Fruit fly (Drosophila melanogaster) whole organism, embryonic: Measurements from ENCODE around the gene Taf10.
A peak's percentile ranks its signal among the peaks of the same experiment; 100 is the strongest.

Source experiments
- ATbp ChIP-seq: fragments of 200-800 bp; sonication (Bioruptor generic); optimal IDR thresholded peaks from 2 replicates; lab custom pipeline; 2017; ENCODE audit warnings: missing biosample characterization, mild to moderate bottlenecking, missing genetic modification characterization, missing genetic modification reagents
- CG10654 ChIP-seq: fragments of 200-800 bp; sonication (Bioruptor generic); optimal IDR thresholded peaks from 2 replicates; lab custom pipeline; 2016; ENCODE audit warnings: missing biosample characterization, missing genetic modification characterization
- CG11247 ChIP-seq: fragments of 200-800 bp; sonication (Bioruptor generic); IDR thresholded peaks from 2 replicates; pipeline ENCODE4 v1.3.6; 2022; ENCODE audit warnings: missing biosample characterization, missing genetic modification characterization
- CG11696 ChIP-seq: fragments of 200-800 bp; sonication (Bioruptor generic); IDR thresholded peaks from 2 replicates; pipeline ENCODE4 v1.3.6; 2022; ENCODE audit warnings: missing biosample characterization, missing genetic modification characterization
- CG1233 ChIP-seq: fragments of 200-800 bp; sonication (Bioruptor generic); optimal IDR thresholded peaks from 4 replicates; lab custom pipeline; 2018; ENCODE audit warnings: missing biosample characterization, mild to moderate bottlenecking, missing genetic modification characterization
- CG13424 ChIP-seq: fragments of 200-800 bp; sonication (Bioruptor generic); optimal IDR thresholded peaks from 2 replicates; lab custom pipeline; 2019; ENCODE audit warnings: missing biosample characterization, mild to moderate bottlenecking, missing genetic modification characterization, moderate library complexity
- CG14965 ChIP-seq: fragments of 200-800 bp; sonication (Bioruptor generic); optimal IDR thresholded peaks from 2 replicates; lab custom pipeline; 2016; ENCODE audit warnings: missing biosample characterization, missing genetic modification characterization, borderline replicate concordance
- CG15479 ChIP-seq: fragments of 200-800 bp; sonication (Bioruptor generic); optimal IDR thresholded peaks from 3 replicates; lab custom pipeline; 2019; ENCODE audit warnings: missing biosample characterization, mild to moderate bottlenecking, missing genetic modification characterization, moderate library complexity
- CG15514 ChIP-seq: fragments of 200-800 bp; sonication (Bioruptor generic); optimal IDR thresholded peaks from 3 replicates; lab custom pipeline; 2017; ENCODE audit warnings: missing biosample characterization, missing genetic modification characterization, mild to moderate bottlenecking, moderate library complexity, missing genetic modification reagents
- CG15696 ChIP-seq: fragments of 200-800 bp; sonication (Bioruptor generic); optimal IDR thresholded peaks from 2 replicates; lab custom pipeline; 2019; ENCODE audit warnings: missing biosample characterization, mild to moderate bottlenecking, missing genetic modification characterization, moderate library complexity
- CG1832 ChIP-seq: fragments of 200-800 bp; sonication (Bioruptor generic); optimal IDR thresholded peaks from 2 replicates; lab custom pipeline; 2017; ENCODE audit warnings: missing biosample characterization, mild to moderate bottlenecking, missing genetic modification characterization, inconsistent platforms
- CG2202 ChIP-seq: fragments of 200-800 bp; sonication (Bioruptor generic); optimal IDR thresholded peaks from 2 replicates; lab custom pipeline; 2018; ENCODE audit warnings: missing biosample characterization, mild to moderate bottlenecking, missing genetic modification characterization
- CG32767 ChIP-seq: fragments of 200-800 bp; sonication (Bioruptor generic); IDR thresholded peaks from 2 replicates; pipeline ENCODE4 v1.3.6; 2022; ENCODE audit warnings: missing biosample characterization, missing genetic modification characterization
- CG3281 ChIP-seq: fragments of 200-800 bp; sonication (Bioruptor generic); optimal IDR thresholded peaks from 3 replicates; lab custom pipeline; 2017; ENCODE audit warnings: missing biosample characterization, mild to moderate bottlenecking, missing genetic modification characterization
- CG34422 ChIP-seq: fragments of 200-800 bp; sonication (Bioruptor generic); IDR thresholded peaks from 3 replicates; pipeline ENCODE4 v1.3.6; 2022; ENCODE audit warnings: missing biosample characterization, missing genetic modification characterization
- CG4360 ChIP-seq: fragments of 200-800 bp; sonication (Bioruptor generic); IDR thresholded peaks from 2 replicates; pipeline ENCODE4 v1.3.6; 2022; ENCODE audit warnings: missing biosample characterization, missing genetic modification characterization
- CG4854 ChIP-seq: fragments of 200-800 bp; sonication (Bioruptor generic); optimal IDR thresholded peaks from 2 replicates; lab custom pipeline; 2016; ENCODE audit warnings: missing biosample characterization, missing genetic modification characterization, inconsistent platforms
- CG5180 ChIP-seq: fragments of 200-800 bp; sonication (Bioruptor generic); optimal IDR thresholded peaks from 3 replicates; lab custom pipeline; 2017; ENCODE audit warnings: missing biosample characterization, missing genetic modification characterization, mild to moderate bottlenecking, moderate library complexity, missing genetic modification reagents
- CG9609 ChIP-seq: fragments of 200-800 bp; sonication (Bioruptor generic); optimal IDR thresholded peaks from 3 replicates; lab custom pipeline; 2016; ENCODE audit warnings: missing biosample characterization, missing genetic modification characterization
- CG9876 ChIP-seq: fragments of 200-800 bp; sonication (Bioruptor generic); optimal IDR thresholded peaks from 2 replicates; lab custom pipeline; 2016; ENCODE audit warnings: missing biosample characterization, missing genetic modification characterization
- CoRest ChIP-seq: fragments of 200-800 bp; sonication (Bioruptor generic); optimal IDR thresholded peaks from 3 replicates; lab custom pipeline; 2018; ENCODE audit warnings: missing biosample characterization, mild to moderate bottlenecking, missing genetic modification characterization, moderate library complexity
- D ChIP-seq, 2 experiments: fragments of 200-800 bp in 1 of 2; fragments of >200 bp in 1 of 2; sonication (Bioruptor generic) in 1 of 2; optimal IDR thresholded peaks; 2 replicates in 1 of 2; 3 replicates in 1 of 2; lab custom pipeline; 2017; ENCODE audit warnings: mild to moderate bottlenecking in 1 of 2, missing biosample characterization in 1 of 2, missing genetic modification characterization in 1 of 2, missing genetic modification reagents in 1 of 2
- Doc3 ChIP-seq: fragments of 200-800 bp; sonication (Bioruptor generic); IDR thresholded peaks from 3 replicates; pipeline ENCODE4 v1.3.6; 2022; ENCODE audit warnings: missing biosample characterization, missing genetic modification characterization; ENCODE audit not compliant: partially characterized antibody
- Drgx ChIP-seq: fragments of 200-800 bp; sonication (Bioruptor generic); IDR thresholded peaks from 2 replicates; pipeline ENCODE4 v1.3.6; 2022; ENCODE audit warnings: missing biosample characterization, missing genetic modification characterization
- Lhr ChIP-seq: fragments of 200-800 bp; sonication (Bioruptor generic); optimal IDR thresholded peaks from 3 replicates; lab custom pipeline; 2017; ENCODE audit warnings: mild to moderate bottlenecking, missing biosample characterization, missing genetic modification reagents, missing genetic modification characterization
- MESR4 ChIP-seq: fragments of 200-800 bp; sonication (Bioruptor generic); optimal IDR thresholded peaks from 2 replicates; lab custom pipeline; 2018; ENCODE audit warnings: missing biosample characterization, mild to moderate bottlenecking, missing genetic modification characterization, moderate library complexity
- Nf-YC ChIP-seq: fragments of 200-800 bp; optimal IDR thresholded peaks from 3 replicates; lab custom pipeline; 2019; ENCODE audit warnings: missing biosample characterization, mild to moderate bottlenecking, missing genetic modification characterization, moderate library complexity
- Sox102F ChIP-seq: fragments of 200-800 bp; sonication (Bioruptor generic); optimal IDR thresholded peaks from 2 replicates; lab custom pipeline; 2018; ENCODE audit warnings: missing biosample characterization, mild to moderate bottlenecking, missing genetic modification characterization, moderate library complexity
- Trl ChIP-seq, 3 experiments: fragments of >200 bp in 2 of 3; fragments of 200-800 bp in 1 of 3; sonication (Bioruptor generic) in 1 of 3; optimal IDR thresholded peaks; 2 replicates in 1 of 3; 3 replicates in 2 of 3; lab custom pipeline; 2016 to 2017; ENCODE audit warnings: missing biosample characterization in 1 of 3, missing genetic modification characterization in 1 of 3
- Usf ChIP-seq: fragments of 200-800 bp; sonication (Bioruptor generic); optimal IDR thresholded peaks from 2 replicates; lab custom pipeline; 2017; ENCODE audit warnings: missing genotype, missing biosample characterization, missing genetic modification characterization
- dm ChIP-seq: fragments of 200-800 bp; sonication (Bioruptor generic); optimal IDR thresholded peaks from 3 replicates; lab custom pipeline; 2016; ENCODE audit warnings: missing biosample characterization, missing genetic modification characterization
- emc ChIP-seq: fragments of 200-800 bp; sonication (Bioruptor generic); optimal IDR thresholded peaks from 2 replicates; lab custom pipeline; 2016; ENCODE audit warnings: missing biosample characterization, missing genetic modification characterization
- eve ChIP-seq, 2 experiments: fragments of >200 bp; optimal IDR thresholded peaks; 2 replicates each; lab custom pipeline; 2017; ENCODE audit warnings: missing biosample characterization in 2 of 2, missing genetic modification characterization in 2 of 2
- gem ChIP-seq: fragments of 200-800 bp; sonication (Bioruptor generic); optimal IDR thresholded peaks from 2 replicates; lab custom pipeline; 2019; ENCODE audit warnings: missing biosample characterization, mild to moderate bottlenecking, missing genetic modification characterization, moderate library complexity
- gsb-n ChIP-seq: fragments of 200-800 bp; sonication (Bioruptor generic); optimal IDR thresholded peaks from 3 replicates; lab custom pipeline; 2018; ENCODE audit warnings: missing biosample characterization, mild to moderate bottlenecking, missing genetic modification characterization
- insv ChIP-seq, 2 experiments: fragments of 200-800 bp; sonication (Bioruptor generic); optimal IDR thresholded peaks; 3 replicates each; lab custom pipeline; 2016 to 2018; ENCODE audit warnings: missing biosample characterization in 2 of 2, missing genetic modification characterization in 2 of 2
- kni ChIP-seq: fragments of 200-800 bp; sonication (Bioruptor generic); optimal IDR thresholded peaks from 3 replicates; lab custom pipeline; 2017; ENCODE audit warnings: mild to moderate bottlenecking, missing biosample characterization, missing genetic modification reagents, missing genetic modification characterization
- maf-S ChIP-seq: fragments of 200-800 bp; sonication (Bioruptor generic); optimal IDR thresholded peaks from 2 replicates; lab custom pipeline; 2016; ENCODE audit warnings: missing biosample characterization, missing genetic modification characterization
- nom ChIP-seq: fragments of 200-800 bp; sonication (Bioruptor generic); optimal IDR thresholded peaks from 2 replicates; lab custom pipeline; 2017; ENCODE audit warnings: missing biosample characterization, missing genetic modification characterization, mild to moderate bottlenecking, moderate library complexity, missing genetic modification reagents
- peb ChIP-seq: fragments of 200-800 bp; sonication (Bioruptor generic); IDR thresholded peaks from 2 replicates; pipeline ENCODE4 v1.3.6; 2022; ENCODE audit warnings: missing biosample characterization, missing genetic modification characterization
- psq ChIP-seq: fragments of 200-800 bp; sonication (Bioruptor generic); optimal IDR thresholded peaks from 2 replicates; lab custom pipeline; 2017; ENCODE audit warnings: missing biosample characterization, missing genetic modification characterization
- repo ChIP-seq: fragments of 200-800 bp; sonication (Bioruptor generic); optimal IDR thresholded peaks from 2 replicates; lab custom pipeline; 2016; ENCODE audit warnings: missing biosample characterization, missing genetic modification characterization
- salm ChIP-seq: fragments of 200-800 bp; sonication (Bioruptor generic); optimal IDR thresholded peaks from 2 replicates; lab custom pipeline; 2018; ENCODE audit warnings: missing biosample characterization, mild to moderate bottlenecking, missing genetic modification characterization
- shn ChIP-seq: fragments of 200-800 bp; sonication (Bioruptor generic); optimal IDR thresholded peaks from 3 replicates; lab custom pipeline; 2016; ENCODE audit warnings: missing biosample characterization, missing genetic modification characterization
- tll ChIP-seq, 2 experiments: fragments of 200-800 bp in 1 of 2; fragments of >200 bp in 1 of 2; sonication (Bioruptor generic) in 1 of 2; optimal IDR thresholded peaks; 2 replicates each; lab custom pipeline; 2017 to 2019; ENCODE audit warnings: missing biosample characterization in 2 of 2, missing genetic modification characterization in 2 of 2, mild to moderate bottlenecking in 1 of 2, moderate library complexity in 1 of 2
- tna ChIP-seq: fragments of 200-800 bp; sonication (Bioruptor generic); IDR thresholded peaks from 2 replicates; pipeline ENCODE4 v1.3.6; 2022; ENCODE audit warnings: missing biosample characterization, missing genetic modification characterization; ENCODE audit not compliant: partially characterized antibody
- vnd ChIP-seq: fragments of 200-800 bp; sonication (Bioruptor generic); IDR thresholded peaks from 3 replicates; pipeline ENCODE4 v1.3.6; 2022; ENCODE audit warnings: missing biosample characterization, missing genetic modification characterization; ENCODE audit not compliant: partially characterized antibody
- wek ChIP-seq: fragments of 200-800 bp; sonication (Bioruptor generic); optimal IDR thresholded peaks from 3 replicates; lab custom pipeline; 2018; ENCODE audit warnings: missing biosample characterization, mild to moderate bottlenecking, missing genetic modification characterization, moderate library complexity
- wor ChIP-seq: fragments of 200-800 bp; sonication (Bioruptor generic); IDR thresholded peaks from 2 replicates; pipeline ENCODE4 v1.3.6; 2022; ENCODE audit warnings: missing biosample characterization, missing genetic modification characterization
- yki ChIP-seq: fragments of >200 bp; optimal IDR thresholded peaks from 3 replicates; lab custom pipeline; 2018

Gene Taf10

DNA sequence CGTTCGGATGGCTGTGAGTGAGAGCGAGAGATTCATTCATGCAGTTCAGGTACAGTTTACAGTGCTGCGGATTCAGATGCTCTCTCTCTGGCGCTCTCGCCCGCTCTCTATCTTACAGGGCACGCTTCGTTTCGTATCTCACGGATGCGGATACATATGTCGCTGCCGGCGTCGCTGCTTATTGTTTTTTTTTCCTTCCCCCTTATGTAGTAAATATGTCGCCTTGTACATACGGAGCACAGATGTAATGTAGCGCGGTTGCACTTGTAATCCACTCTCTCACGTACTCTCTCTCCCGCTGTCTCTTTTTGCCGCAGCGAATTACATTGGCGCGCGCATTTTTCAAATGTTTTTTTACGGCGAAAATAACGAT lies 12.4 kb upstream of the Taf10 start:
- TF ChIP-seq CG11696 (GFP tag; lab: Robert Waterston, UW) (no peak), dm (no peak), vnd (GFP tag; lab: Robert Waterston, UW) (no peak), tll (GFP tag; optimal IDR thresholded peaks at IDR 0.05; lab: Kevin White, UChicago) (no peak), D (optimal IDR thresholded peaks at IDR 0.05; lab: Kevin White, UChicago) (no peak), D (GFP tag; optimal IDR thresholded peaks at IDR 0.05; lab: Kevin White, UChicago) (no peak), CoRest (tag; lab: Kevin White, UChicago) (no peak), salm (tag; lab: Kevin White, UChicago) (no peak), CG32767 (GFP tag; lab: Robert Waterston, UW) (no peak), Sox102F (GFP tag; lab: Kevin White, UChicago) (no peak), CG5180 (GFP tag; lab: Kevin White, UChicago) (no peak), wek (no peak), CG10654 (no peak), peb (GFP tag; lab: Robert Waterston, UW) (no peak), nom (GFP tag; lab: Kevin White, UChicago) (peak; percentile 95), gem (tag; lab: Kevin White, UChicago) (no peak), CG11247 (GFP tag; lab: Robert Waterston, UW) (no peak), kni (GFP tag; lab: Kevin White, UChicago) (peak; percentile 73), CG14965 (GFP tag; lab: Kevin White, UChicago) (no peak), CG9876 (no peak), Usf (no peak), CG3281 (GFP tag; lab: Kevin White, UChicago) (no peak), gsb-n (tag; lab: Kevin White, UChicago) (peak; percentile 14), CG34422 (GFP tag; lab: Robert Waterston, UW) (no peak), CG1233 (GFP tag; lab: Kevin White, UChicago) (no peak), emc (GFP tag; lab: Kevin White, UChicago) (no peak), CG9609 (no peak), insv (GFP tag; optimal IDR thresholded peaks at IDR 0.05; lab: Kevin White, UChicago) (no peak), Lhr (no peak), ATbp (GFP tag; lab: Kevin White, UChicago) (no peak), CG1832 (GFP tag; lab: Kevin White, UChicago) (peak; percentile 51), eve (GFP tag; optimal IDR thresholded peaks at IDR 0.05; lab: Kevin White, UChicago) (no peak), CG4854 (no peak), MESR4 (GFP tag; lab: Kevin White, UChicago) (no peak), yki (lab: Kevin White, UChicago) (peak; percentile 98), shn (GFP tag; lab: Kevin White, UChicago) (no peak), Drgx (GFP tag; lab: Robert Waterston, UW) (no peak), CG15514 (GFP tag; lab: Kevin White, UChicago) (no peak), tna (GFP tag; lab: Robert Waterston, UW) (no peak), Doc3 (GFP tag; lab: Robert Waterston, UW) (no peak), maf-S (GFP tag; lab: Kevin White, UChicago) (no peak), CG4360 (no peak), wor (GFP tag; lab: Robert Waterston, UW) (no peak), repo (GFP tag; lab: Kevin White, UChicago) (no peak), Trl (optimal IDR thresholded peaks at IDR 0.05; lab: Kevin White, UChicago) (peak; percentile 98 to 100), Trl (GFP tag; optimal IDR thresholded peaks at IDR 0.05; lab: Kevin White, UChicago) (peak; percentile 73), CG15696 (tag; lab: Kevin White, UChicago) (no peak), CG15479 (GFP tag; lab: Kevin White, UChicago) (peak; percentile 22), Nf-YC (tag; lab: Kevin White, UChicago) (no peak), psq (GFP tag; lab: Kevin White, UChicago) (no peak), CG2202 (tag; lab: Kevin White, UChicago) (no peak), CG13424 (tag; lab: Kevin White, UChicago) (no peak)
